Worm (Caenorhabditis elegans) whole organism, young adult: ENCODE data around the gene F07F6.1.

Experiments used
- F23B12.7 ChIP-seq: sonication (generic microtip); optimal IDR thresholded peaks from 2 replicates; lab custom pipeline; 2017; ENCODE audit warnings: missing genetic modification characterization, mild to moderate bottlenecking, missing compliant biosample characterization, antibody characterized with exemption, moderate library complexity; ENCODE audit not compliant: insufficient read depth
- F33H1.4 ChIP-seq: fragments of 200-800 bp; sonication (Bioruptor generic); IDR thresholded peaks from 2 replicates; pipeline ENCODE4 v1.3.6; 2022; ENCODE audit warnings: missing genetic modification reagents, missing genetic modification characterization, missing compliant biosample characterization
- F39B2.1 ChIP-seq: fragments of 200-800 bp; sonication (Bioruptor generic); IDR thresholded peaks from 2 replicates; pipeline ENCODE4 v1.3.6; 2022; ENCODE audit warnings: missing genetic modification reagents, missing genetic modification characterization, missing compliant biosample characterization
- K11D2.4 ChIP-seq: fragments of 200-800 bp; sonication (Bioruptor generic); IDR thresholded peaks from 2 replicates; pipeline ENCODE4 v1.3.6; 2022; ENCODE audit warnings: missing genetic modification reagents, missing genetic modification characterization, missing compliant biosample characterization
- Y53G8AR.9 ChIP-seq: fragments of 200-800 bp; sonication (Bioruptor generic); conservative IDR thresholded peaks from 2 replicates; pipeline ENCODE4 v1.3.6; 2022; ENCODE audit warnings: missing genetic modification reagents, missing genetic modification characterization, missing compliant biosample characterization
- Y95B8A.8 ChIP-seq: fragments of 200-800 bp; sonication (Bioruptor generic); IDR thresholded peaks from 2 replicates; pipeline ENCODE4 v1.3.6; 2022; ENCODE audit warnings: missing genetic modification reagents, missing genetic modification characterization, missing compliant biosample characterization
- ZK185.1 ChIP-seq: sonication (generic microtip); optimal IDR thresholded peaks from 2 replicates; lab custom pipeline; 2016; ENCODE audit warnings: mild to moderate bottlenecking, missing genetic modification characterization, missing compliant biosample characterization; ENCODE audit not compliant: poor library complexity, severe bottlenecking
- aptf-2 ChIP-seq: fragments of 200-800 bp; sonication (Bioruptor generic); conservative IDR thresholded peaks from 2 replicates; pipeline ENCODE4 v1.3.6; 2022; ENCODE audit warnings: missing genetic modification reagents, missing genetic modification characterization, missing compliant biosample characterization
- attf-3 ChIP-seq: fragments of 200-800 bp; sonication (Bioruptor generic); conservative IDR thresholded peaks from 2 replicates; pipeline ENCODE4 v1.3.6; 2022; ENCODE audit warnings: missing genetic modification reagents, missing genetic modification characterization, missing compliant biosample characterization
- attf-5 ChIP-seq: fragments of 200-800 bp; sonication (Bioruptor generic); optimal IDR thresholded peaks from 2 replicates; lab custom pipeline; 2018; ENCODE audit warnings: mild to moderate bottlenecking, missing genetic modification characterization, missing compliant biosample characterization
- attf-6 ChIP-seq: fragments of 200-800 bp; sonication (Bioruptor generic); IDR thresholded peaks from 2 replicates; pipeline ENCODE4 v1.3.6; 2022; ENCODE audit warnings: missing genetic modification reagents, missing genetic modification characterization, missing compliant biosample characterization
- ccch-3 ChIP-seq: fragments of 200-800 bp; sonication (Bioruptor generic); optimal IDR thresholded peaks from 2 replicates; lab custom pipeline; 2018; ENCODE audit warnings: mild to moderate bottlenecking, missing genetic modification characterization, missing compliant biosample characterization
- cebp-1 ChIP-seq, 2 experiments: fragments of 200-800 bp in 1 of 2; sonication (Bioruptor generic) in 1 of 2; sonication (generic microtip) in 1 of 2; IDR thresholded peaks in 1 of 2; optimal IDR thresholded peaks in 1 of 2; 2 replicates each; pipeline versions ENCODE4 v1.3.6 to Lab custom; 2017 to 2022; ENCODE audit warnings: missing compliant biosample characterization in 2 of 2, missing genetic modification characterization in 2 of 2, mild to moderate bottlenecking in 1 of 2, missing genetic modification reagents in 1 of 2, moderate library complexity in 1 of 2
- ceh-100 ChIP-seq: fragments of 200-800 bp; sonication (Bioruptor generic); IDR thresholded peaks from 2 replicates; pipeline ENCODE4 v1.3.6; 2022; ENCODE audit warnings: missing genetic modification reagents, missing genetic modification characterization, missing compliant biosample characterization
- ceh-27 ChIP-seq: fragments of 200-800 bp; sonication (Bioruptor generic); optimal IDR thresholded peaks from 2 replicates; lab custom pipeline; 2018; ENCODE audit warnings: mild to moderate bottlenecking, missing genetic modification characterization, moderate library complexity, missing compliant biosample characterization
- ceh-91 ChIP-seq: fragments of 200-800 bp; sonication (Bioruptor generic); IDR thresholded peaks from 2 replicates; pipeline ENCODE4 v1.3.6; 2022; ENCODE audit warnings: missing genetic modification reagents, missing genetic modification characterization, missing compliant biosample characterization
- chd-7 ChIP-seq: sonication (generic microtip); optimal IDR thresholded peaks from 2 replicates; lab custom pipeline; 2016; ENCODE audit warnings: mild to moderate bottlenecking, missing genetic modification characterization, moderate library complexity, missing compliant biosample characterization
- die-1 ChIP-seq: sonication (generic microtip); optimal IDR thresholded peaks from 2 replicates; lab custom pipeline; 2016; ENCODE audit warnings: missing genotype, mild to moderate bottlenecking, missing genetic modification characterization, missing compliant biosample characterization
- dpl-1 ChIP-seq: fragments of 150-350 bp; optimal IDR thresholded peaks from 2 replicates; lab custom pipeline; 2014; ENCODE audit warnings: missing biosample characterization, missing genetic modification reagents, missing genetic modification characterization
- hmg-1.2 ChIP-seq: fragments of 200-800 bp; sonication (Bioruptor generic); IDR thresholded peaks from 2 replicates; pipeline ENCODE4 v1.3.6; 2022; ENCODE audit warnings: missing genetic modification reagents, missing genetic modification characterization, missing compliant biosample characterization
- hmg-20 ChIP-seq: fragments of 200-800 bp; sonication (Bioruptor generic); IDR thresholded peaks from 2 replicates; pipeline ENCODE4 v1.3.6; 2022; ENCODE audit warnings: missing genetic modification reagents, missing genetic modification characterization, missing compliant biosample characterization
- lin-35 ChIP-seq, 3 experiments: fragments of 150-350 bp in 2 of 3; sonication (generic microtip) in 1 of 3; optimal IDR thresholded peaks; 2 replicates each; lab custom pipeline; 2014 to 2018; ENCODE audit warnings: missing biosample characterization in 3 of 3, missing genetic modification characterization in 3 of 3, missing genetic modification reagents in 3 of 3
- lin-40 ChIP-seq: sonication (generic microtip); optimal IDR thresholded peaks from 2 replicates; lab custom pipeline; 2016; ENCODE audit warnings: missing genetic modification characterization, mild to moderate bottlenecking, missing compliant biosample characterization, missing genotype, missing genetic modification reagents
- lin-54 ChIP-seq: fragments of 200-800 bp; sonication (Bioruptor generic); optimal IDR thresholded peaks from 2 replicates; lab custom pipeline; 2018; ENCODE audit warnings: mild to moderate bottlenecking, missing genetic modification characterization, missing compliant biosample characterization
- lsl-1 ChIP-seq: fragments of 200-800 bp; sonication (Bioruptor generic); optimal IDR thresholded peaks from 2 replicates; lab custom pipeline; 2018; ENCODE audit warnings: mild to moderate bottlenecking, missing genetic modification characterization, moderate library complexity, missing compliant biosample characterization
- lsy-27 ChIP-seq: sonication (generic microtip); optimal IDR thresholded peaks from 2 replicates; lab custom pipeline; 2017; ENCODE audit warnings: missing genetic modification characterization, mild to moderate bottlenecking, missing compliant biosample characterization, antibody characterized with exemption, missing genotype, borderline replicate concordance; ENCODE audit not compliant: insufficient read depth
- madf-6 ChIP-seq: fragments of 200-800 bp; sonication (Bioruptor generic); IDR thresholded peaks from 2 replicates; pipeline ENCODE4 v1.3.6; 2022; ENCODE audit warnings: missing genetic modification reagents, missing genetic modification characterization, missing compliant biosample characterization
- nfyb-1 ChIP-seq: fragments of 200-800 bp; sonication (Bioruptor generic); IDR thresholded peaks from 2 replicates; pipeline ENCODE4 v1.3.6; 2022; ENCODE audit warnings: missing genetic modification reagents, missing genetic modification characterization, missing compliant biosample characterization
- nhr-80 ChIP-seq: sonication (generic microtip); optimal IDR thresholded peaks from 2 replicates; lab custom pipeline; 2016; ENCODE audit warnings: missing genetic modification characterization, missing compliant biosample characterization
- nhr-90 ChIP-seq: sonication (generic microtip); optimal IDR thresholded peaks from 2 replicates; lab custom pipeline; 2016; ENCODE audit warnings: missing genotype, mild to moderate bottlenecking, missing genetic modification characterization, missing compliant biosample characterization
- rcor-1 ChIP-seq: fragments of 200-800 bp; sonication (Bioruptor generic); IDR thresholded peaks from 2 replicates; pipeline ENCODE4 v1.3.6; 2022; ENCODE audit warnings: missing genetic modification reagents, missing genetic modification characterization, missing compliant biosample characterization
- repo-1 ChIP-seq: sonication (generic microtip); optimal IDR thresholded peaks from 2 replicates; lab custom pipeline; 2017; ENCODE audit warnings: mild to moderate bottlenecking, missing genetic modification characterization, missing compliant biosample characterization
- snpc-3.4 ChIP-seq: sonication (generic microtip); optimal IDR thresholded peaks from 2 replicates; lab custom pipeline; 2017; ENCODE audit warnings: missing genetic modification characterization, mild to moderate bottlenecking, missing compliant biosample characterization, antibody characterized with exemption, moderate library complexity, missing genotype, missing genetic modification reagents
- snpc-4 ChIP-seq, 5 experiments: fragments of 150-350 bp in 1 of 5; sonication (generic microtip) in 4 of 5; optimal IDR thresholded peaks; 2 replicates each; lab custom pipeline; 2014 to 2018; ENCODE audit warnings: missing genetic modification characterization in 5 of 5, missing biosample characterization in 3 of 5, antibody characterized with exemption in 2 of 5, mild to moderate bottlenecking in 2 of 5, missing compliant biosample characterization in 2 of 5, missing genotype in 2 of 5, moderate library complexity in 2 of 5, missing genetic modification reagents in 1 of 5
- tbp1 ChIP-seq: fragments of 200-800 bp; sonication (Bioruptor generic); optimal IDR thresholded peaks from 2 replicates; lab custom pipeline; 2018; ENCODE audit warnings: mild to moderate bottlenecking, missing genetic modification characterization, missing compliant biosample characterization
- xnd-1 ChIP-seq: sonication (generic microtip); optimal IDR thresholded peaks from 2 replicates; lab custom pipeline; 2016; ENCODE audit warnings: missing genotype, missing genetic modification reagents, missing genetic modification characterization, missing compliant biosample characterization
- zim-3 ChIP-seq: sonication (generic microtip); optimal IDR thresholded peaks from 2 replicates; lab custom pipeline; 2017; ENCODE audit warnings: mild to moderate bottlenecking, missing genetic modification characterization, moderate library complexity, missing compliant biosample characterization
- ztf-26 ChIP-seq: sonication (generic microtip); optimal IDR thresholded peaks from 2 replicates; lab custom pipeline; 2017; ENCODE audit warnings: missing genetic modification characterization, missing compliant biosample characterization
- ztf-3 ChIP-seq: fragments of 200-800 bp; sonication (Bioruptor generic); optimal IDR thresholded peaks from 2 replicates; lab custom pipeline; 2018; ENCODE audit warnings: mild to moderate bottlenecking, missing genetic modification characterization, missing compliant biosample characterization

The F07F6.1 gene

DNA sequence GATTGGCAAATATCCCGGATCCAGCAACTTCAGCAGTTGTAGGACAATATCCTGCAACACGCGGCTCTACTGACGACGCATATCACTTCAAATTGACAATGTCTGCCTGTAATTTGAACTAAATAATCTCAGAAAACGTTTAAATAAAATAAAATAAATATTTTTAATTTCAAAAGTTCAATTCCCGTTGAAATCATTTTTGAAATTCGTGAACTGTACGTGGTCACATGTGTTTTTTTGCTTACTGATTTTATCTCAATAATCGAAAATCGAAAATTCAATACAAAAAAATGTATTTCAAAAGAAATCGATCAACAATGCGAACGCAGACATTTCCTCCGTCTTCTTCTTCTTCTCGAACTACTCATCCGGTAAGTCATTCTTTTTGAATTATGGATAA, at the start of gene F07F6.1:
TSS of gene F07F6.1 (plus strand) at position 301 of the 400 bp plus-strand sequence.
- TF ChIP-seq dpl-1 (GFP tag; lab: Kevin White, UChicago): no peak
- TF ChIP-seq zim-3 (tag; lab: Kevin White, UChicago): no peak
- TF ChIP-seq ceh-100 (GFP tag; lab: Robert Waterston, UW): no peak
- TF ChIP-seq aptf-2 (GFP tag; lab: Robert Waterston, UW): no peak
- TF ChIP-seq, all 124 proteins: peak for 0

DNA sequence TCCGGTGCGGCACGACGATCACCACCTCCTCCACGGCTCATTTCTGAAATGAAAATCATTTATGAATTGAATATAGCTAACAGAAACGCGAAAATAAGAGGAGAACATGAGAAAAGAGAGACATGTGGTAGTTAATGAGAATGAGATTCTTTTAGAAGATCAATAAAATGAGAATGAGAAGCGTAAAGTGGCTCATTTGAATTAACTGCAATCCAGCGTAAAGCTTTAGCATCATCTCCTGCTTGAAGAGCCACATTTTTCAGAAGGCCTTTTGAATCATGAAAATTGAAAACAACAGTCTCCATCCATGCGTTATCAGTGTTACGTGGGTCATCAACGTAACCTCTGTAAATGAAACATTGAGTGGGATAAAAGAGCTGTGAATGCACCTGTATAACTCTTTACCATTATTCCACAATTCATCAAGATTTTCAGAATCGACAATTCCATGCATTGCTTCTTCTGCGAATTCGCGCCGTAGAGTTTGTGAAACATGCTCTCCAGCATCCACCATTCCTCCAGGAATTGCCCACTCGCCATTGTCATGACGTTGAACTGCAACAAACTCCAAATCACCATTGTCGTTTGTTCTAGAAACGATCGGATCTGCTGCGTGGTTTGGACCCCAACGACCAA, 48.8 kb upstream of the F07F6.1 start, which contains the start of gene rsp-4:
TSS of gene rsp-4 (minus strand) at position 51 of the 636 bp plus-strand sequence.
- no peak for TF ChIP-seq tbp1 (GFP tag; lab: Kevin White, UChicago)
- TF ChIP-seq nfyb-1 (GFP tag; lab: Robert Waterston, UW): 0 out of 2 replicates have a peak, but pooled peaks have one; percentile 36

DNA sequence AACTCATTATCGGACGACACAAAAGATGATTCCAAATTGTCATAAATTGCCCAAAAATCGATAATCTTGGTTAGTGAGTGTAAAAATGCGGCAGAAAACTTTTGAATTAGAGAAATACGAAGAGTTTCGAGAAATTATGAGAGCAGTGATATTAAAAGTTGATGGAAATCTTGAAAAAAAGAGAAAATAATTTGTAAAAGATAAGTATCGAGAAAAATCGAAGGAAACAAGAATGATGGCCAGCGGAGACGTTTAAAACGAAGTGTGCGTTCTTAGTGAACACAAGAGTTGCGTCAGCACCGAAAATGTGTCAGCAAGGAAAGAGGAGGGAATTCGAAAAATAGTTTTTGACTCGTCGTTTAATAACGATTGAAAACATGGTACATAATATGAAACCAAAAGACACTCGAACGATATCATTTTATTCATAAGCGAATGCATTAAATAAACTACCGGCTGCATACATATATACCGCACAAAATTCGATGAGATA, 47.8 kb upstream of the F07F6.1 start, which contains the start of gene ndx-6:
TSS of gene ndx-6 (minus strand) at position 51 of the 493 bp plus-strand sequence.
- peak; percentile 26 for TF ChIP-seq xnd-1 (tag; lab: Kevin White, UChicago)
- 0 out of 2 replicates have a peak, but pooled peaks have one; percentile 33 for TF ChIP-seq ceh-91 (GFP tag; lab: Robert Waterston, UW)
- no peak for TF ChIP-seq snpc-4 (GFP tag; optimal IDR thresholded peaks at IDR 0.05; lab: Kevin White, UChicago)
- TF ChIP-seq snpc-4 (tag; optimal IDR thresholded peaks at IDR 0.05; lab: Kevin White, UChicago): peak in 3 of 4 experiments; percentile 49 to 64 (median 54)
- peak; percentile 43; the same call in 1 of the 2 replicates for TF ChIP-seq hmg-1.2
- peak; percentile 58 for TF ChIP-seq repo-1
- TF ChIP-seq snpc-3.4 (tag; lab: Kevin White, UChicago): peak; percentile 40
- no peak for TF ChIP-seq lsy-27
- peak; percentile 46 for TF ChIP-seq ceh-27 (GFP tag; lab: Kevin White, UChicago)
- TF ChIP-seq F23B12.7: no peak
- peak; percentile 61; the same call in 1 of the 2 replicates for TF ChIP-seq K11D2.4
- TF ChIP-seq cebp-1 (GFP tag; IDR thresholded peaks at IDR 0.05; lab: Robert Waterston, UW): no peak
- TF ChIP-seq cebp-1 (tag; optimal IDR thresholded peaks at IDR 0.05; lab: Kevin White, UChicago): peak; percentile 65
- TF ChIP-seq lsl-1: peak; percentile 46
- TF ChIP-seq zim-3 (tag; lab: Kevin White, UChicago): no peak
- TF ChIP-seq ztf-3 (GFP tag; lab: Kevin White, UChicago): no peak
- TF ChIP-seq F39B2.1 (GFP tag; lab: Robert Waterston, UW): no peak
- peak; percentile 77 for TF ChIP-seq attf-5 (GFP tag; lab: Kevin White, UChicago)
- TF ChIP-seq madf-6: peak; percentile 73
- peak; percentile 58 for TF ChIP-seq F33H1.4 (GFP tag; lab: Robert Waterston, UW)
- TF ChIP-seq ZK185.1: peak; percentile 74
- TF ChIP-seq ztf-26 (tag; lab: Kevin White, UChicago): peak; percentile 9
- TF ChIP-seq ccch-3 (GFP tag; lab: Kevin White, UChicago): no peak
- 0 out of 2 replicates have a peak, but pooled peaks have one; percentile 33 for TF ChIP-seq attf-3 (GFP tag; lab: Robert Waterston, UW)
- TF ChIP-seq Y95B8A.8 (GFP tag; lab: Robert Waterston, UW): 0 out of 2 replicates have a peak, but pooled peaks have one; percentile 51
- no peak for TF ChIP-seq nhr-90 (tag; lab: Kevin White, UChicago)
- peak; percentile 63 to 96 (median 83) for TF ChIP-seq lin-35 (GFP tag; optimal IDR thresholded peaks at IDR 0.05; lab: Kevin White, UChicago)
- peak; percentile 78 for TF ChIP-seq Y53G8AR.9 (GFP tag; lab: Robert Waterston, UW)
- peak; percentile 79 for TF ChIP-seq rcor-1 (GFP tag; lab: Robert Waterston, UW)
- TF ChIP-seq dpl-1 (GFP tag; lab: Kevin White, UChicago): peak; percentile 92
- TF ChIP-seq attf-6 (GFP tag; lab: Robert Waterston, UW): peak; percentile 38; the same call in 1 of the 2 replicates
- TF ChIP-seq die-1 (tag; lab: Kevin White, UChicago): no peak
- peak; percentile 40 for TF ChIP-seq nhr-80 (tag; lab: Kevin White, UChicago)
- peak; percentile 56 for TF ChIP-seq tbp1 (GFP tag; lab: Kevin White, UChicago)
- TF ChIP-seq chd-7 (tag; lab: Kevin White, UChicago): no peak
- TF ChIP-seq lin-40 (tag; lab: Kevin White, UChicago): peak; percentile 80
- TF ChIP-seq hmg-20 (GFP tag; lab: Robert Waterston, UW): 0 out of 2 replicates have a peak, but pooled peaks have one; percentile 13
- TF ChIP-seq lin-54 (GFP tag; lab: Kevin White, UChicago): peak; percentile 98
